Fruit fly (Drosophila melanogaster): Measurements from ENCODE around the gene CG12643.

- TF ChIP-seq h (optimal IDR thresholded peaks at IDR 0.05) = no peak
- TF ChIP-seq psq (optimal IDR thresholded peaks at IDR 0.05) = no peak
- TF ChIP-seq Myc (optimal IDR thresholded peaks at IDR 0.05) = no peak
- TF ChIP-seq insv (optimal IDR thresholded peaks at IDR 0.05) = no peak
These were observed 15.0 kb downstream of the CG12643 start for dm6 chrX:10250017-10250416.
